Worm (Caenorhabditis elegans) whole organism, late embryonic: ENCODE results near the gene col-153.

Experiments
- K02D7.2 ChIP-seq: sonication (generic microtip); optimal IDR thresholded peaks from 2 replicates; lab custom pipeline; 2017; ENCODE audit warnings: mild to moderate bottlenecking, missing genetic modification characterization, missing compliant biosample characterization
- ceh-31 ChIP-seq: sonication (generic microtip); optimal IDR thresholded peaks from 2 replicates; lab custom pipeline; 2016; ENCODE audit warnings: missing genetic modification characterization, missing compliant biosample characterization
- che-1 ChIP-seq: sonication (generic microtip); optimal IDR thresholded peaks from 2 replicates; lab custom pipeline; 2016; ENCODE audit warnings: mild to moderate bottlenecking, missing genetic modification characterization, missing compliant biosample characterization
- ets-4 ChIP-seq: sonication (generic microtip); optimal IDR thresholded peaks from 2 replicates; lab custom pipeline; 2016; ENCODE audit warnings: missing genetic modification characterization, missing compliant biosample characterization
- hlh-30 ChIP-seq: sonication (generic microtip); optimal IDR thresholded peaks from 2 replicates; lab custom pipeline; 2017; ENCODE audit warnings: antibody characterized with exemption, missing genetic modification characterization, missing compliant biosample characterization; ENCODE audit not compliant: insufficient read depth
- nfya-1 ChIP-seq: sonication (generic microtip); optimal IDR thresholded peaks from 2 replicates; lab custom pipeline; 2017; ENCODE audit warnings: missing genetic modification characterization, mild to moderate bottlenecking, missing compliant biosample characterization, antibody characterized with exemption, moderate library complexity
- pat-9 ChIP-seq: fragments of 200-800 bp; sonication (Bioruptor generic); optimal IDR thresholded peaks from 2 replicates; lab custom pipeline; 2018; ENCODE audit warnings: mild to moderate bottlenecking, missing genetic modification characterization, moderate library complexity, missing compliant biosample characterization
- unc-42 ChIP-seq: sonication (generic microtip); optimal IDR thresholded peaks from 2 replicates; lab custom pipeline; 2016; ENCODE audit warnings: missing genotype, missing genetic modification characterization, missing compliant biosample characterization

Gene col-153

DNA sequence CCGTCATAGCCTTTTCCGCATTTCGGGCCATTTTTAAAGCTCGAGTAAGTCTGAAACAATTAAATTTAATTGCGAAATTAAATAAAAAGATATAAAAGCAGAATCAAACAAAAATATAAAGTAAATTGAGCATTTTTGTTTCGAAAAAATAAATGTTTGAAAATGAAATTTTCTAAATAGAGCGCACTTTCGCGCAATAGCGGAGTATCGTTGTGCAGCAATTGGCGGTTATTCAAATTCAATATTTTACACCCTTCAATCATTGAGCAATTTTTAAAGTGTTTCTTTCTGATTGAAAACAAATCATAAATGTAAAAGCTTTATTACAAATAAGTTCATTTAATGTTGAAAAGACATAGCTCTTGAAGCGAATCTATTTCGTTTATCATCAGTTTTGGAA lies 51.0 kb downstream of the col-153 start, which contains the start of gene isy-1:
Gene isy-1, minus strand, starts transcription at position 50 of the 400 bp plus-strand sequence.
- TF ChIP-seq hlh-30 (no peak), unc-42 (tag; lab: Kevin White, UChicago) (peak; percentile 92), che-1 (no peak), ceh-31 (tag; lab: Kevin White, UChicago) (peak; percentile 47), K02D7.2 (tag; lab: Kevin White, UChicago) (no peak), nfya-1 (peak; percentile 37), pat-9 (tag; lab: Kevin White, UChicago) (no peak), ets-4 (tag; lab: Kevin White, UChicago) (no peak)
